Worm (Caenorhabditis elegans): Measurements from ENCODE around the gene sru-16.

DNA sequence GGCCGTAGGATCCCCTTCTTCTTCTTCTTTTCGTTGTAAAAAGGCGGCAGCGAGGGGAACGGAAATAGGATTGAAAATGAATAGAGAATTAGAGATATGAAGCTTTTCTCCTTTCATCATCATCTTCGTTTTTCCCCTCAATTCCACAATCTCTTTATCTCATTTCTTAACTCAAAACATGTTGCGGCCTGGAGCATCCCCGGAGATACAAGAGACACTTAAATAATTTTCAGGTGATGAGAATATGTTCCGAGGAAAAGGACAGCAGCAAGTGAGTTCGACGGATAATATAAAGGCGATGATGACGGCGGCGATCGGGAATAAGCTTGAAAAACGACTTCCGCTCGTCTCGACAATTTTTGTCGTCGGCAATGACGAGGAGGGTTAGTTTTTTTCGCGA lies 17.4 kb upstream of the sru-16 start, which contains the start of the genes Y45F10B.13 and qui-1:
- TF ChIP-seq elt-1 (tag; optimal IDR thresholded peaks at IDR 0.05) = no peak
- TF ChIP-seq ceh-16 (tag; optimal IDR thresholded peaks at IDR 0.05) = no peak
- no peak for TF ChIP-seq nhr-237 (tag; optimal IDR thresholded peaks at IDR 0.05)
- no peak for TF ChIP-seq zag-1 (tag; optimal IDR thresholded peaks at IDR 0.05)
- no peak for TF ChIP-seq nhr-12 (tag; optimal IDR thresholded peaks at IDR 0.05)
- no peak for TF ChIP-seq ceh-82 (tag; optimal IDR thresholded peaks at IDR 0.05)
- TF ChIP-seq pqm-1 (tag; optimal IDR thresholded peaks at IDR 0.05) = no peak
- no peak for TF ChIP-seq mdl-1 (tag; optimal IDR thresholded peaks at IDR 0.05)
- TF ChIP-seq nhr-11 (tag; optimal IDR thresholded peaks at IDR 0.05) = no peak

Data from whole organism, L3 larva.